Worm (Caenorhabditis elegans): ENCODE measurements around the gene sptl-3.
A peak's percentile ranks its signal among the peaks of the same experiment; 100 is the strongest.

Gene sptl-3

ce11 chrV:13880607-13881006 is 12.5 kb upstream of the sptl-3 start, which contains the start of gene T22G5.3:
Gene T22G5.3 (plus strand): TSS chrV:13880907.
- TF ChIP-seq egl-27 (tag; optimal IDR thresholded peaks at IDR 0.05) (no peak), ztf-11 (tag; optimal IDR thresholded peaks at IDR 0.05) (no peak), aly-2 (tag; optimal IDR thresholded peaks at IDR 0.05) (no peak), elt-3 (tag; optimal IDR thresholded peaks at IDR 0.05) (no peak), ztf-4 (tag; optimal IDR thresholded peaks at IDR 0.05) (no peak), fkh-10 (GFP tag; optimal IDR thresholded peaks at IDR 0.05) (no peak), egl-5 (tag; optimal IDR thresholded peaks at IDR 0.05) (no peak)

- TF ChIP-seq mdl-1 (tag; optimal IDR thresholded peaks at IDR 0.05) (no peak), fkh-10 (GFP tag; optimal IDR thresholded peaks at IDR 0.05) (no peak), ztf-4 (tag; optimal IDR thresholded peaks at IDR 0.05) (no peak), hmg-11 (tag; optimal IDR thresholded peaks at IDR 0.05) (no peak), tbx-2 (tag; optimal IDR thresholded peaks at IDR 0.05) (no peak), daf-12 (tag; optimal IDR thresholded peaks at IDR 0.05) (no peak), fos-1 (tag; optimal IDR thresholded peaks at IDR 0.05) (no peak), zag-1 (tag; optimal IDR thresholded peaks at IDR 0.05) (no peak), snpc-4 (tag; optimal IDR thresholded peaks at IDR 0.05) (no peak), unc-39 (tag; optimal IDR thresholded peaks at IDR 0.05) (no peak), mml-1 (tag; optimal IDR thresholded peaks at IDR 0.05) (no peak), elt-2 (tag; optimal IDR thresholded peaks at IDR 0.05) (no peak), ceh-16 (tag; optimal IDR thresholded peaks at IDR 0.05) (no peak), nhr-28 (tag; optimal IDR thresholded peaks at IDR 0.05) (no peak), ZK546.5 (tag; optimal IDR thresholded peaks at IDR 0.05) (no peak)
These were observed 5.8 kb upstream of the sptl-3 start, which contains the start of gene srsx-19 for ce11 chrV:13887358-13887757. Gene srsx-19 (plus strand): TSS chrV:13887658.

DNA sequence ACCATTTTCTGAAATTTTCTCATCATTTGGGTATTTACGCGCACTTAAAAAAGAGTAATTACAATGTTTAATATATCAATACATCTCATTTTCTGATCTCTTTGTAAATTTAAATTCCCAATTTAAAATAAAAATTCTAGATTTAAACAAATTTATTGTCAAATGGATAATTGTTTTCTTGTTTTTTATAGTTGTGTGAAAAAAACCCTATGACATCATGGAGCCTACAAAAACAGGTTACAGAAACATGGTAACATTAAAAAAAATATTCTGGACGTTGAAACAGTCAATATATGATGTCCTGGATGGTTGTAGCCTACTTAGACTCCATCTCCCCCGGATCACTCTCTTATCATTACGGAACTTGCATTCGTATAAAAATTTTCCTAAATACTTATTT is 3.6 kb upstream of the sptl-3 start, which contains the start of gene spp-12:
spp-12 (plus strand) TSS at position 301 of the 400 bp plus-strand sequence.
- TF ChIP-seq nhr-25 (tag; optimal IDR thresholded peaks at IDR 0.05) (no peak), jun-1 (tag; optimal IDR thresholded peaks at IDR 0.05) (no peak), ztf-4 (tag; optimal IDR thresholded peaks at IDR 0.05) (no peak), nhr-77 (tag; optimal IDR thresholded peaks at IDR 0.05) (no peak), elt-1 (tag; optimal IDR thresholded peaks at IDR 0.05) (no peak), ceh-16 (tag; optimal IDR thresholded peaks at IDR 0.05) (no peak), nfya-1 (tag; optimal IDR thresholded peaks at IDR 0.05; ENCODE audit: insufficient read depth) (no peak), nhr-237 (tag; optimal IDR thresholded peaks at IDR 0.05) (no peak), pha-4 (tag; optimal IDR thresholded peaks at IDR 0.05) (no peak), lin-39 (tag; optimal IDR thresholded peaks at IDR 0.05) (no peak), unc-39 (tag; optimal IDR thresholded peaks at IDR 0.05) (no peak), nhr-11 (tag; optimal IDR thresholded peaks at IDR 0.05) (no peak), zag-1 (tag; optimal IDR thresholded peaks at IDR 0.05) (no peak), nhr-76 (tag; optimal IDR thresholded peaks at IDR 0.05) (no peak), elt-2 (tag; optimal IDR thresholded peaks at IDR 0.05) (no peak), ZK546.5 (tag; optimal IDR thresholded peaks at IDR 0.05) (no peak), nhr-43 (tag; optimal IDR thresholded peaks at IDR 0.05; ENCODE audit: poor library complexity, severe bottlenecking) (no peak), pqm-1 (tag; optimal IDR thresholded peaks at IDR 0.05) (no peak), eor-1 (tag; optimal IDR thresholded peaks at IDR 0.05) (no peak)

DNA sequence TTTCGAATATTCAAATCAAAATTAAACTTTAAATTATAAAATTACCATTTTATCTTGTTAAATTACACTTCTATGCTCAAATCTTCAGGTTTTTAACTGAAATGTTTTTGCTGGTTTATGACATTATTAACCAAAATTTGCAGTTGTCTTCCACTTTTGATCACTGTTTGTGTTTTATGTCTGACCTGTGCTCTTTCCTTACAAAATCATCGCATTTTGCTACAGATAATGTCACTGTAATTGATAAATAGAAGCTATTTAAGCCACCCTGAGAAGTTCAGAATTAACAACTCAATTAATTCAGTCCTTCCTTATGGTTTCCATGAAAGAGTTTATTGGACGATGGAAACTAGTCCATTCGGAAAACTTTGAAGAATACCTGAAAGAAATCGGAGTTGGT is 2.7 kb upstream of the sptl-3 start, which contains the start of gene lbp-8:
lbp-8 (plus strand) TSS at position 301 of the 400 bp plus-strand sequence.
- TF ChIP-seq ztf-11 (tag; optimal IDR thresholded peaks at IDR 0.05) = no peak

ce11 chrV:13891489-13891888 is 1.6 kb upstream of the sptl-3 start:
- TF ChIP-seq pqm-1 (tag; optimal IDR thresholded peaks at IDR 0.05) (peak; percentile 80), nfya-1 (tag; optimal IDR thresholded peaks at IDR 0.05; ENCODE audit: insufficient read depth) (no peak), elt-2 (tag; optimal IDR thresholded peaks at IDR 0.05) (peak; percentile 47)

- peak; percentile 92 for TF ChIP-seq pqm-1 (tag; optimal IDR thresholded peaks at IDR 0.05)
- no peak for TF ChIP-seq ceh-28 (tag; optimal IDR thresholded peaks at IDR 0.05)
- TF ChIP-seq elt-1 (tag; optimal IDR thresholded peaks at IDR 0.05) = no peak
- TF ChIP-seq R02D3.7 (tag; optimal IDR thresholded peaks at IDR 0.05) = no peak
- peak; percentile 93 for TF ChIP-seq elt-2 (tag; optimal IDR thresholded peaks at IDR 0.05)
These were observed 458 bp downstream of the sptl-3 start for ce11 chrV:13893583-13893982.

Measured in whole organism, L3 larva.